Fruit fly (Drosophila melanogaster): Measurements from ENCODE around the gene CG14089.

- TF ChIP-seq usp (GFP tag; optimal IDR thresholded peaks at IDR 0.05) (no peak), pan (optimal IDR thresholded peaks at IDR 0.05) (no peak), CG8478 (optimal IDR thresholded peaks at IDR 0.05) (no peak), EcR (GFP tag; optimal IDR thresholded peaks at IDR 0.05) (no peak)
These were observed 13.6 kb upstream of the CG14089 start, which contains the start of gene fal for dm6 chr3L:19294235-19294612.
